Worm (Caenorhabditis elegans) whole organism, midembryonic: ENCODE results near the gene ceh-24.

ENCODE experiments used
- T22C8.4 ChIP-seq: fragments of 200-800 bp; sonication (Bioruptor generic); IDR thresholded peaks from 2 replicates; pipeline ENCODE4 v1.3.6; 2022; ENCODE audit warnings: missing genetic modification characterization, missing compliant biosample characterization
- cog-1 ChIP-seq: sonication (generic microtip); optimal IDR thresholded peaks from 2 replicates; lab custom pipeline; 2016; ENCODE audit warnings: missing genetic modification characterization, missing compliant biosample characterization
- flt-1 ChIP-seq: fragments of 200-800 bp; sonication (Bioruptor generic); IDR thresholded peaks from 2 replicates; pipeline ENCODE4 v1.3.6; 2022; ENCODE audit warnings: missing genetic modification characterization, missing compliant biosample characterization
- klf-2 ChIP-seq: fragments of 200-800 bp; sonication (Bioruptor generic); conservative IDR thresholded peaks from 2 replicates; pipeline ENCODE4 v1.3.6; 2022; ENCODE audit warnings: missing genetic modification reagents, missing genetic modification characterization, missing compliant biosample characterization
- med-1 ChIP-seq: sonication (generic microtip); optimal IDR thresholded peaks from 2 replicates; lab custom pipeline; 2017; ENCODE audit warnings: missing genetic modification characterization, mild to moderate bottlenecking, missing compliant biosample characterization, antibody characterized with exemption, missing genetic modification reagents; ENCODE audit not compliant: insufficient read depth
- ref-1 ChIP-seq: fragments of 200-800 bp; sonication (Bioruptor generic); conservative IDR thresholded peaks from 2 replicates; pipeline ENCODE4 v1.3.6; 2022; ENCODE audit warnings: missing genetic modification reagents, missing genetic modification characterization, missing compliant biosample characterization
- tab-1 ChIP-seq: fragments of 200-800 bp; sonication (Bioruptor generic); IDR thresholded peaks from 2 replicates; pipeline ENCODE4 v1.3.6; 2022; ENCODE audit warnings: missing genetic modification characterization, missing compliant biosample characterization
- ztf-23 ChIP-seq: fragments of 200-800 bp; sonication (Bioruptor generic); IDR thresholded peaks from 2 replicates; pipeline ENCODE4 v1.3.6; 2022; ENCODE audit warnings: missing genetic modification reagents, missing genetic modification characterization, missing compliant biosample characterization
- ztf-29 ChIP-seq: fragments of 200-800 bp; sonication (Bioruptor generic); IDR thresholded peaks from 2 replicates; pipeline ENCODE4 v1.3.6; 2022; ENCODE audit warnings: missing genetic modification reagents, missing genetic modification characterization, missing compliant biosample characterization

The ceh-24 gene

ce11 chrV:13833951-13834350 is 20.9 kb downstream of the ceh-24 start, which contains the start of gene srx-129:
Gene srx-129 (plus strand): TSS chrV:13834251.
- TF ChIP-seq ztf-23 (no peak), ztf-29 (GFP tag; lab: Robert Waterston, UW) (no peak), tab-1 (GFP tag; lab: Robert Waterston, UW) (no peak), flt-1 (no peak), cog-1 (tag; lab: Kevin White, UChicago) (no peak), med-1 (GFP tag; lab: Kevin White, UChicago) (no peak), klf-2 (GFP tag; lab: Robert Waterston, UW) (no peak), ref-1 (GFP tag; lab: Robert Waterston, UW) (no peak), T22C8.4 (GFP tag; lab: Robert Waterston, UW) (no peak)

- TF ChIP-seq klf-2 (GFP tag; lab: Robert Waterston, UW) (no peak), tab-1 (GFP tag; lab: Robert Waterston, UW) (no peak), ref-1 (GFP tag; lab: Robert Waterston, UW) (no peak), ztf-23 (no peak), T22C8.4 (GFP tag; lab: Robert Waterston, UW) (no peak), med-1 (GFP tag; lab: Kevin White, UChicago) (no peak), flt-1 (no peak), cog-1 (tag; lab: Kevin White, UChicago) (no peak), ztf-29 (GFP tag; lab: Robert Waterston, UW) (no peak)
Measured at ce11 chrV:13837173-13837572, 24.1 kb downstream of the ceh-24 start, which contains the start of gene srx-128. Gene srx-128 (plus strand): TSS chrV:13837473.

ce11 chrV:13839433-13839832 is 26.4 kb downstream of the ceh-24 start, which contains the start of gene F55B12.10:
Gene F55B12.10 (plus strand): TSS chrV:13839733.
- TF ChIP-seq T22C8.4 (GFP tag; lab: Robert Waterston, UW) (no peak), med-1 (GFP tag; lab: Kevin White, UChicago) (no peak), klf-2 (GFP tag; lab: Robert Waterston, UW) (no peak), flt-1 (no peak)

- TF ChIP-seq ztf-23 (no peak), med-1 (GFP tag; lab: Kevin White, UChicago) (no peak), cog-1 (tag; lab: Kevin White, UChicago) (no peak), tab-1 (GFP tag; lab: Robert Waterston, UW) (no peak), flt-1 (no peak)
Measured at ce11 chrV:13840909-13841308, 27.9 kb downstream of the ceh-24 start, which contains the start of gene srx-17. Gene srx-17 (plus strand): TSS chrV:13841209.

DNA sequence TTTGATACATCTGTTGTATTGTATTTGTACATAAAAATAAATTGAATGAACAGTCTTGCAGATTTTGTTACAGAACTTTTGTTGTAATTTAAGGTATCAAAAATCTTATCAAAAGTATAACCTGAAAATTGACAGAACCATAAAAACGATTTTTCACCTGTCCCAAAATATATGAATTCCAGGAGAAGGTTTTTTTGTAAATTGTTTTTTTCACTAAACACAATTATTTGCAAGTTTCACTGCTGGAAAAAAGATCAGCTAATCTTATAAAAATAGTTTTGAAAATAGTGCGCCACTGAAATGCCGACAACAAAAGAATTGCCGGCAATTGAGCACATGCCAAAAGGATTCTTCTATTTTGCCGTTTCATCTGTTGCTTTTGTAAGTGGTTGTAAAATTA is 30.1 kb downstream of the ceh-24 start, which contains the start of gene srx-130:
Gene srx-130, plus strand, starts transcription at position 301 of the 400 bp plus-strand sequence.
- no peak for TF ChIP-seq cog-1 (tag; lab: Kevin White, UChicago)

- TF ChIP-seq klf-2 (GFP tag; lab: Robert Waterston, UW) (no peak), T22C8.4 (GFP tag; lab: Robert Waterston, UW) (no peak), ztf-29 (GFP tag; lab: Robert Waterston, UW) (no peak), tab-1 (GFP tag; lab: Robert Waterston, UW) (no peak), ref-1 (GFP tag; lab: Robert Waterston, UW) (no peak), flt-1 (no peak), cog-1 (tag; lab: Kevin White, UChicago) (no peak), ztf-23 (no peak), med-1 (GFP tag; lab: Kevin White, UChicago) (no peak)
Measured at ce11 chrV:13845136-13845535, 32.1 kb downstream of the ceh-24 start, which contains the start of gene srx-131. Gene srx-131 (plus strand): TSS chrV:13845436.

DNA sequence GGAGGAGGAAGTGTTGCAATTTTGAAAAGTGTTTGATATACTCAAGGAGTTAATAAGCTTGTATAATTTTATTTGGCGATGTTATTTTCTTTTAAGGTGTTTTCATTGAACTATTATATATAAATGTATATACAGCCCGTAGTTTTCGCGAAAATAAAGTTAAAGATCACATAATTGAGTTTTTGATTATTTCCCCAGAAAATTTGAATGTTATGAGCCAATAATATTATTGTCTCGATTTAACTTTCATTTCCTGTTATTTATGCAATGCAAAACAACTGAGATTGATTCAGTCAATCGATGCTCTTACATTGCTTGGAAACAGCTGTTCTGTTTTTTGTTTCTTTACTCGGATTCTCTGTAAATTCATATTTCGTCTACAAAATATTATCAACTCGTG is 35.3 kb downstream of the ceh-24 start, which contains the start of gene srx-133:
Gene srx-133, plus strand, starts transcription at position 301 of the 400 bp plus-strand sequence.
- no peak for TF ChIP-seq med-1 (GFP tag; lab: Kevin White, UChicago)
- TF ChIP-seq klf-2 (GFP tag; lab: Robert Waterston, UW) = no peak
- TF ChIP-seq ztf-29 (GFP tag; lab: Robert Waterston, UW) = no peak
- TF ChIP-seq ztf-23 = no peak
- no peak for TF ChIP-seq tab-1 (GFP tag; lab: Robert Waterston, UW)
- no peak for TF ChIP-seq ref-1 (GFP tag; lab: Robert Waterston, UW)
- TF ChIP-seq cog-1 (tag; lab: Kevin White, UChicago) = no peak
- TF ChIP-seq flt-1 = no peak
- no peak for TF ChIP-seq T22C8.4 (GFP tag; lab: Robert Waterston, UW)

ce11 chrV:13850170-13850569 is 37.1 kb downstream of the ceh-24 start, which contains the start of gene hpx-2:
Gene hpx-2 (plus strand): TSS chrV:13850470.
- TF ChIP-seq cog-1 (tag; lab: Kevin White, UChicago) (no peak), med-1 (GFP tag; lab: Kevin White, UChicago) (no peak)

DNA sequence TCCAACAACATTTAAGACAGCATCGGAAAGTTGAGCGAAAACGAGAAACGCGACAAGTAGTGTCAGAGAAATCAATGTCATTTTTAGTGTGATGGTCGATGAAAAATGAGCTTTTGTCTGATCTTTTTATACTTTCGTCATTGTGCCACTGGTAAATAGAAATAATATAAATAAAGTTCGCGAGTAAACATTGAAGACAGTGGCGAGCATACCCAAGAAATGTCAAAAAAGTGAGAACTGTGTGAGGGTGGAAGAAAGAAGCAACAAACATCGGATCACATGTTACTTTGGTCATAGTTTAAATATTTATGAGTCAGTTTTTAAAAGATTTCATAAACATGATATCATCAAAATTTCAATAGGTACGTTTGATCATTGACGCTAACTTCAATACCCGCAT is 41.3 kb downstream of the ceh-24 start, which contains the start of gene ttr-21:
Gene ttr-21, minus strand, starts transcription at position 100 of the 400 bp plus-strand sequence.
- TF ChIP-seq tab-1 (GFP tag; lab: Robert Waterston, UW) = no peak

ce11 chrV:13856376-13856775 is 43.3 kb downstream of the ceh-24 start, which contains the start of gene srx-134:
Gene srx-134 (minus strand): TSS chrV:13856476.
- TF ChIP-seq T22C8.4 (GFP tag; lab: Robert Waterston, UW) (no peak), klf-2 (GFP tag; lab: Robert Waterston, UW) (no peak), flt-1 (no peak), med-1 (GFP tag; lab: Kevin White, UChicago) (no peak), tab-1 (GFP tag; lab: Robert Waterston, UW) (no peak), ztf-23 (no peak), cog-1 (tag; lab: Kevin White, UChicago) (no peak), ref-1 (GFP tag; lab: Robert Waterston, UW) (no peak), ztf-29 (GFP tag; lab: Robert Waterston, UW) (no peak)
